Worm (Caenorhabditis elegans): ENCODE measurements around the gene F52D1.2.

ce11 chrX:421785-422657, 28.0 kb downstream of the F52D1.2 start:
- TF ChIP-seq mdl-1 (tag; optimal IDR thresholded peaks at IDR 0.05) (no peak), ama-1 (optimal IDR thresholded peaks at IDR 0.05) (no peak), ceh-28 (tag; optimal IDR thresholded peaks at IDR 0.05) (no peak), ceh-16 (tag; optimal IDR thresholded peaks at IDR 0.05) (no peak), nhr-77 (tag; optimal IDR thresholded peaks at IDR 0.05) (no peak), ceh-82 (tag; optimal IDR thresholded peaks at IDR 0.05) (no peak), unc-39 (tag; optimal IDR thresholded peaks at IDR 0.05) (no peak)
